Fruit fly (Drosophila melanogaster) Kc167 (cell line): ENCODE measurements around the gene CG9920.

Experiments used
- Myc ChIP-seq: fragments of >200 bp; optimal IDR thresholded peaks from 2 replicates; lab custom pipeline; 2017; ENCODE audit warnings: missing external identifiers
- Sin3A ChIP-seq: fragments of >200 bp; optimal IDR thresholded peaks from 2 replicates; lab custom pipeline; 2018; ENCODE audit warnings: missing external identifiers
- insv ChIP-seq: fragments of >200 bp; optimal IDR thresholded peaks from 3 replicates; lab custom pipeline; 2018; ENCODE audit warnings: missing external identifiers
- psq ChIP-seq: fragments of >200 bp; optimal IDR thresholded peaks from 2 replicates; lab custom pipeline; 2017; ENCODE audit warnings: missing external identifiers

DNA sequence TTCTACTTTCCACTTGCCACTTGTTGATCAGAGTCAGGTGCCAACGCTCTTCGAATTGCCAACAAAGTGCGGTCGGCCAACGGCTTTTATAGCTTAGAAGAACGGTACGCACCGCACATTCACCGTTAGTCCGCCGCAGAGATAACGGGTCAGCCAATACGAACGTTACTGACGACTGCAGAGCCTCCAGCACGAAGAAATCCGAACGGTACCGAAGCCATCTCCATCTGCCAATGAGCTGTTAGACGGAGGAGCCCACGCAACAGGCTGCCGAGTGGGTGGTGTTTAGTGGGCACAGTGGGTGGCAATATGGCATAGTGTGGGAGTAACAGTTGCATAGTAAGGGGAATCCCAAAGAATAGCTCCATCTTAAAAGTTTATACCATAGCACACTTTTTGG is 1.1 kb downstream of the CG9920 start, which contains the start of gene CCHa1:
- no peak for TF ChIP-seq Myc
- no peak for TF ChIP-seq psq (lab: Kevin White, UChicago)
- TF ChIP-seq insv, result no peak
- TF ChIP-seq Sin3A (lab: Kevin White, UChicago), result no peak
